Worm (Caenorhabditis elegans) whole organism, mixed stage, embryonic: ENCODE measurements around the gene B0035.3.

Source experiments
- ceh-83 ChIP-seq: fragments of 200-800 bp; sonication (Bioruptor generic); optimal IDR thresholded peaks from 2 replicates; lab custom pipeline; 2018; ENCODE audit warnings: mild to moderate bottlenecking, missing genetic modification characterization, missing compliant biosample characterization
- elt-1 ChIP-seq: sonication (generic microtip); optimal IDR thresholded peaks from 2 replicates; lab custom pipeline; 2017; ENCODE audit warnings: missing genetic modification characterization, mild to moderate bottlenecking, missing compliant biosample characterization, antibody characterized with exemption, moderate library complexity, borderline replicate concordance; ENCODE audit not compliant: insufficient read depth
- flh-1 ChIP-seq: fragments of 200-800 bp; sonication (Bioruptor generic); optimal IDR thresholded peaks from 2 replicates; lab custom pipeline; 2018; ENCODE audit warnings: mild to moderate bottlenecking, missing genetic modification characterization, moderate library complexity, missing compliant biosample characterization
- hlh-1 ChIP-seq: fragments of 150-350 bp; optimal IDR thresholded peaks from 2 replicates; lab custom pipeline; 2014; ENCODE audit warnings: missing biosample characterization, missing genetic modification reagents, missing genetic modification characterization
- lin-13 ChIP-seq: fragments of 150-350 bp; optimal IDR thresholded peaks from 2 replicates; lab custom pipeline; 2014; ENCODE audit warnings: missing biosample characterization, missing genetic modification characterization
- lsy-2 ChIP-seq: fragments of 150-350 bp; optimal IDR thresholded peaks from 2 replicates; lab custom pipeline; 2014; ENCODE audit warnings: missing biosample characterization, missing genetic modification characterization
- mab-5 ChIP-seq: fragments of 150-350 bp; optimal IDR thresholded peaks from 2 replicates; lab custom pipeline; 2014; ENCODE audit warnings: missing biosample characterization, missing genetic modification characterization
- nhr-237 ChIP-seq: fragments of 150-350 bp; optimal IDR thresholded peaks from 2 replicates; lab custom pipeline; 2014; ENCODE audit warnings: missing biosample characterization, missing genetic modification characterization
- nhr-28 ChIP-seq: fragments of 150-350 bp; optimal IDR thresholded peaks from 2 replicates; lab custom pipeline; 2014; ENCODE audit warnings: missing biosample characterization, missing genetic modification characterization
- pha-4 ChIP-seq: fragments of 150-350 bp; optimal IDR thresholded peaks from 2 replicates; lab custom pipeline; 2018; ENCODE audit warnings: missing biosample characterization, missing genetic modification reagents, missing genetic modification characterization
- unc-39 ChIP-seq: fragments of 150-350 bp; optimal IDR thresholded peaks from 2 replicates; lab custom pipeline; 2014; ENCODE audit warnings: missing biosample characterization, missing genetic modification characterization
- unc-62 ChIP-seq: fragments of 150-350 bp; optimal IDR thresholded peaks from 2 replicates; lab custom pipeline; 2014; ENCODE audit warnings: missing biosample characterization, missing genetic modification reagents, missing genetic modification characterization
- zip-8 ChIP-seq: fragments of 150-350 bp; optimal IDR thresholded peaks from 2 replicates; lab custom pipeline; 2014; ENCODE audit warnings: missing biosample characterization, missing genetic modification characterization
- ztf-11 ChIP-seq: fragments of 150-350 bp; optimal IDR thresholded peaks from 2 replicates; lab custom pipeline; 2014; ENCODE audit warnings: missing biosample characterization, missing genetic modification characterization

- TF ChIP-seq lin-13 (tag; lab: Kevin White, UChicago): no peak
- no peak for TF ChIP-seq nhr-237 (tag; lab: Kevin White, UChicago)
- TF ChIP-seq flh-1 (GFP tag; lab: Kevin White, UChicago): no peak
- TF ChIP-seq elt-1 (tag; lab: Kevin White, UChicago): no peak
- no peak for TF ChIP-seq mab-5 (tag; lab: Kevin White, UChicago)
- no peak for TF ChIP-seq nhr-28 (tag; lab: Kevin White, UChicago)
- TF ChIP-seq pha-4 (tag; lab: Kevin White, UChicago): no peak
- no peak for TF ChIP-seq lsy-2
- no peak for TF ChIP-seq hlh-1
- no peak for TF ChIP-seq ztf-11
- TF ChIP-seq zip-8: no peak
- TF ChIP-seq unc-39 (tag; lab: Kevin White, UChicago): no peak
- TF ChIP-seq ceh-83 (GFP tag; lab: Kevin White, UChicago): no peak
- TF ChIP-seq unc-62 (GFP tag; lab: Kevin White, UChicago): no peak
Measured at ce11 chrIV:11304970-11305369, 9.8 kb downstream of the B0035.3 start.
